Worm (Caenorhabditis elegans): Measurements from ENCODE around the gene str-43.
"Not testable (repeated sequence)": the region's sequence is repeated elsewhere in the genome, so short reads cannot be mapped to it uniquely, and the experiment has no call there.

DNA sequence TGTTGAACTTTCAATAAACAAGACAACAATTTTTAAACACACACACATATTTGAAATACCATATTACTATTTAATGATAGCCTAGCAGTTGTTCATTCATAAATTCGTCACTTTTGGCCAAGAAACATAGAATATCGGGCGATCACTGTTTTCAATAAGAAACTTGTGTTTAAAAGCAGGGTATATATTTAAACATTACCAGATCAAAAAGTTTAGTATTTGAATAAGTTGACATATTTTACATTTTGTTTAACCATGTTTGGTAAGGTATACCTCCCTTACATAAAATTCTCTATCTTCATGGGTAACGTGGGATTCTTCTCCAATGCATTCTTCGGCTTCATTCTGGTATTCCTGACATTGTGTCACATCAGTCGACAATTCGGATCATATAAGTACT lies 2.8 kb upstream of the str-43 start, which contains the start of gene str-8:
- TF ChIP-seq cog-1 (tag; optimal IDR thresholded peaks at IDR 0.05); ref-1 (GFP tag; conservative IDR thresholded peaks at IDR 0.05); med-1 (GFP tag; optimal IDR thresholded peaks at IDR 0.05; ENCODE audit: insufficient read depth): not testable (repeated sequence)
